Fruit fly (Drosophila melanogaster) whole organism, prepupa: ENCODE data around the gene Alg12.

Experiments used
- Blimp-1 ChIP-seq: fragments of 200-800 bp; sonication (Bioruptor generic); optimal IDR thresholded peaks from 3 replicates; lab custom pipeline; 2017; ENCODE audit warnings: missing biosample characterization, missing genetic modification characterization, mild to moderate bottlenecking, moderate library complexity, missing genetic modification reagents
- CG10669 ChIP-seq: fragments of 200-800 bp; sonication (Bioruptor generic); optimal IDR thresholded peaks from 3 replicates; lab custom pipeline; 2018; ENCODE audit warnings: missing biosample characterization, mild to moderate bottlenecking, missing genetic modification characterization, moderate library complexity
- CG11294 ChIP-seq: fragments of 200-800 bp; sonication (Bioruptor generic); IDR thresholded peaks from 2 replicates; pipeline ENCODE4 v1.3.6; 2022; ENCODE audit warnings: missing biosample characterization, missing genetic modification characterization
- CG11762 ChIP-seq: fragments of 200-800 bp; sonication (Bioruptor generic); optimal IDR thresholded peaks from 3 replicates; lab custom pipeline; 2016; ENCODE audit warnings: missing biosample characterization, missing genetic modification characterization; ENCODE audit not compliant: insufficient read depth
- CG11902 ChIP-seq: fragments of 200-800 bp; sonication (Bioruptor generic); optimal IDR thresholded peaks from 3 replicates; lab custom pipeline; 2016; ENCODE audit warnings: missing biosample characterization, missing genetic modification characterization
- CG15336 ChIP-seq: fragments of 200-800 bp; sonication (Bioruptor generic); IDR thresholded peaks from 2 replicates; pipeline ENCODE4 v1.3.6; 2022; ENCODE audit warnings: missing biosample characterization, missing genetic modification characterization
- CG1621 ChIP-seq: fragments of 200-800 bp; sonication (Bioruptor generic); optimal IDR thresholded peaks from 3 replicates; lab custom pipeline; 2018; ENCODE audit warnings: missing biosample characterization, mild to moderate bottlenecking, missing genetic modification characterization
- CG16779 ChIP-seq: fragments of 200-800 bp; sonication (Bioruptor generic); optimal IDR thresholded peaks from 3 replicates; lab custom pipeline; 2017; ENCODE audit warnings: missing biosample characterization, mild to moderate bottlenecking, missing genetic modification characterization
- CG3032 ChIP-seq: fragments of 200-800 bp; optimal IDR thresholded peaks from 2 replicates; lab custom pipeline; 2019; ENCODE audit warnings: missing biosample characterization, mild to moderate bottlenecking, missing genetic modification characterization, moderate library complexity
- CG31627 ChIP-seq: fragments of 200-800 bp; sonication (Bioruptor generic); optimal IDR thresholded peaks from 3 replicates; lab custom pipeline; 2016; ENCODE audit warnings: missing biosample characterization, missing genetic modification characterization
- CG34406 ChIP-seq: fragments of 200-800 bp; sonication (Bioruptor generic); optimal IDR thresholded peaks from 3 replicates; lab custom pipeline; 2016; ENCODE audit warnings: missing biosample characterization, missing genetic modification characterization
- CG4318 ChIP-seq: fragments of 200-800 bp; sonication (Bioruptor generic); optimal IDR thresholded peaks from 3 replicates; lab custom pipeline; 2017; ENCODE audit warnings: missing biosample characterization, mild to moderate bottlenecking, missing genetic modification characterization
- CG6163 ChIP-seq: fragments of 200-800 bp; sonication (Bioruptor generic); IDR thresholded peaks from 3 replicates; pipeline ENCODE4 v1.3.6; 2022; ENCODE audit warnings: missing biosample characterization, missing genetic modification characterization
- CG6792 ChIP-seq: fragments of 200-800 bp; sonication (Bioruptor generic); optimal IDR thresholded peaks from 3 replicates; lab custom pipeline; 2016; ENCODE audit warnings: missing biosample characterization, missing genetic modification characterization
- CG6808 ChIP-seq: fragments of 200-800 bp; sonication (Bioruptor generic); optimal IDR thresholded peaks from 3 replicates; lab custom pipeline; 2017; ENCODE audit warnings: missing biosample characterization, missing genetic modification characterization, mild to moderate bottlenecking, moderate library complexity, missing genetic modification reagents
- CG6854 ChIP-seq: fragments of 200-800 bp; sonication (Bioruptor generic); optimal IDR thresholded peaks from 2 replicates; lab custom pipeline; 2017; ENCODE audit warnings: missing biosample characterization, mild to moderate bottlenecking, missing genetic modification characterization
- CG8119 ChIP-seq: fragments of 200-800 bp; sonication (Bioruptor generic); IDR thresholded peaks from 3 replicates; pipeline ENCODE4 v1.3.6; 2022; ENCODE audit warnings: missing biosample characterization, missing genetic modification characterization
- CG8319 ChIP-seq: fragments of 200-800 bp; sonication (Bioruptor generic); optimal IDR thresholded peaks from 3 replicates; lab custom pipeline; 2016; ENCODE audit warnings: missing biosample characterization, missing genetic modification characterization
- CG8632 ChIP-seq: fragments of 200-800 bp; sonication (Bioruptor generic); optimal IDR thresholded peaks from 3 replicates; lab custom pipeline; 2016; ENCODE audit warnings: missing biosample characterization, missing genetic modification characterization
- CG9139 ChIP-seq: fragments of 200-800 bp; sonication (Bioruptor generic); optimal IDR thresholded peaks from 3 replicates; lab custom pipeline; 2017; ENCODE audit warnings: missing biosample characterization, mild to moderate bottlenecking, missing genetic modification characterization
- Eip75B ChIP-seq: fragments of 200-800 bp; sonication (Bioruptor generic); optimal IDR thresholded peaks from 3 replicates; lab custom pipeline; 2016; ENCODE audit warnings: missing biosample characterization, missing genetic modification characterization
- Eip78C ChIP-seq: fragments of 200-800 bp; sonication (Bioruptor generic); peaks from one replicate; lab custom pipeline; 2016; ENCODE audit warnings: missing biosample characterization, missing genetic modification characterization
- Ets21C ChIP-seq: fragments of 200-800 bp; sonication (Bioruptor generic); optimal IDR thresholded peaks from 3 replicates; lab custom pipeline; 2016; ENCODE audit warnings: missing biosample characterization, missing genetic modification characterization
- Ets96B ChIP-seq: fragments of 200-800 bp; optimal IDR thresholded peaks from 2 replicates; lab custom pipeline; 2019; ENCODE audit warnings: missing biosample characterization, mild to moderate bottlenecking, missing genetic modification characterization, moderate library complexity
- Hr39 ChIP-seq: fragments of 200-800 bp; sonication (Bioruptor generic); optimal IDR thresholded peaks from 2 replicates; lab custom pipeline; 2016; ENCODE audit warnings: missing biosample characterization, missing genetic modification characterization
- Hr4 ChIP-seq: fragments of 200-800 bp; sonication (Bioruptor generic); optimal IDR thresholded peaks from 3 replicates; lab custom pipeline; 2016; ENCODE audit warnings: missing biosample characterization, missing genetic modification characterization
- Lpt ChIP-seq: fragments of 200-800 bp; sonication (Bioruptor generic); optimal IDR thresholded peaks from 3 replicates; lab custom pipeline; 2016; ENCODE audit warnings: missing biosample characterization, missing genetic modification characterization
- Met ChIP-seq: fragments of 200-800 bp; sonication (Bioruptor generic); optimal IDR thresholded peaks from 3 replicates; lab custom pipeline; 2016; ENCODE audit warnings: missing biosample characterization, missing genetic modification characterization
- OdsH ChIP-seq: fragments of 200-800 bp; sonication (Bioruptor generic); optimal IDR thresholded peaks from 3 replicates; lab custom pipeline; 2016; ENCODE audit warnings: missing biosample characterization, missing genetic modification characterization
- Smox ChIP-seq: fragments of 200-800 bp; sonication (Bioruptor generic); optimal IDR thresholded peaks from 3 replicates; lab custom pipeline; 2016; ENCODE audit warnings: missing biosample characterization, missing genetic modification characterization
- Sox102F ChIP-seq: fragments of 200-800 bp; sonication (Bioruptor generic); optimal IDR thresholded peaks from 2 replicates; lab custom pipeline; 2016; ENCODE audit warnings: missing biosample characterization, mild to moderate bottlenecking, missing genetic modification characterization
- Sox14 ChIP-seq: fragments of 200-800 bp; sonication (Bioruptor generic); optimal IDR thresholded peaks from 3 replicates; lab custom pipeline; 2016; ENCODE audit warnings: missing biosample characterization, missing genetic modification characterization
- achi ChIP-seq: fragments of 200-800 bp; sonication (Bioruptor generic); optimal IDR thresholded peaks from 3 replicates; lab custom pipeline; 2016; ENCODE audit warnings: missing biosample characterization, missing genetic modification characterization
- acj6 ChIP-seq: fragments of 200-800 bp; sonication (Bioruptor generic); optimal IDR thresholded peaks from 3 replicates; lab custom pipeline; 2016; ENCODE audit warnings: missing biosample characterization, missing genetic modification characterization
- dac ChIP-seq: fragments of 200-800 bp; sonication (Bioruptor generic); optimal IDR thresholded peaks from 2 replicates; lab custom pipeline; 2017; ENCODE audit warnings: missing biosample characterization, mild to moderate bottlenecking, missing genetic modification characterization
- eg ChIP-seq: fragments of 200-800 bp; sonication (Bioruptor generic); IDR thresholded peaks from 3 replicates; pipeline ENCODE4 v1.3.6; 2022; ENCODE audit warnings: missing biosample characterization, missing genetic modification characterization
- esn ChIP-seq: fragments of 200-800 bp; sonication (Bioruptor generic); optimal IDR thresholded peaks from 2 replicates; lab custom pipeline; 2016; ENCODE audit warnings: missing biosample characterization, mild to moderate bottlenecking, missing genetic modification characterization, moderate library complexity
- fd59A ChIP-seq: fragments of 200-800 bp; sonication (Bioruptor generic); optimal IDR thresholded peaks from 2 replicates; lab custom pipeline; 2017; ENCODE audit warnings: missing biosample characterization, mild to moderate bottlenecking, missing genetic modification characterization, missing genetic modification reagents
- fkh ChIP-seq: fragments of 200-800 bp; sonication (Bioruptor generic); optimal IDR thresholded peaks from 3 replicates; lab custom pipeline; 2017; ENCODE audit warnings: missing biosample characterization, mild to moderate bottlenecking, missing genetic modification characterization, moderate library complexity
- lz ChIP-seq: fragments of 200-800 bp; sonication (Bioruptor generic); optimal IDR thresholded peaks from 3 replicates; lab custom pipeline; 2016; ENCODE audit warnings: missing biosample characterization, missing genetic modification characterization
- pdm3 ChIP-seq: fragments of 200-800 bp; sonication (Bioruptor generic); optimal IDR thresholded peaks from 3 replicates; lab custom pipeline; 2016; ENCODE audit warnings: missing biosample characterization, missing genetic modification characterization
- salr ChIP-seq, 2 experiments: fragments of 200-800 bp; sonication (Bioruptor generic); optimal IDR thresholded peaks; 3 replicates each; lab custom pipeline; 2016 to 2018; ENCODE audit warnings: missing biosample characterization in 2 of 2, missing genetic modification characterization in 2 of 2, mild to moderate bottlenecking in 1 of 2
- spab ChIP-seq: fragments of 200-800 bp; sonication (Bioruptor generic); optimal IDR thresholded peaks from 2 replicates; lab custom pipeline; 2017; ENCODE audit warnings: missing biosample characterization, mild to moderate bottlenecking, missing genetic modification characterization, missing genetic modification reagents
- ss ChIP-seq, 2 experiments: fragments of 200-800 bp; sonication (Bioruptor generic); optimal IDR thresholded peaks; 2 replicates in 1 of 2; 3 replicates in 1 of 2; lab custom pipeline; 2017 to 2018; ENCODE audit warnings: mild to moderate bottlenecking in 2 of 2, missing biosample characterization in 2 of 2, missing genetic modification characterization in 2 of 2, moderate library complexity in 1 of 2
- topi ChIP-seq: fragments of 200-800 bp; sonication (Bioruptor generic); optimal IDR thresholded peaks from 3 replicates; lab custom pipeline; 2016; ENCODE audit warnings: missing biosample characterization, missing genetic modification characterization
- vri ChIP-seq: fragments of 200-800 bp; sonication (Bioruptor generic); optimal IDR thresholded peaks from 3 replicates; lab custom pipeline; 2016; ENCODE audit warnings: missing biosample characterization, mild to moderate bottlenecking, missing genetic modification characterization

The Alg12 gene

DNA sequence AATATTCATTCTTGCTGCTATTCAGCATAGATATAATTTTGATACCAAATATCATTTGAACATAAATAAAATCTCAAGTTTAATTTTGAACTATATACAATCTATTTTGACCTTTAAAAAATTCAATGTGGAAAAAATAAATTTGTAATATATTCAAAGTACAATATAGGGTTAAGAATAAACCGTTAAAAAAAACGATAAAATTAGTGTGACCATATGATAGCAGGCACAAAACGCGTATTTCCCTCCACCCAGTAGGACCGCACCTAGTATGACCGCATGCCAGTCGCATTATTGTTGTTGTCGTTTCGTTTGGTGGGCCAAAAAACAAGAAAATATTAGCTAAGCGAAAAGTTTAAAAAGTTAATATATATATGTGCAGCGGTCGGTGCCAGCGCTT lies 36.7 kb downstream of the Alg12 start, which contains the start of gene CG8516:
Gene CG8516, plus strand, starts transcription at position 278 of the 400 bp plus-strand sequence.
- peak; percentile 11 for TF ChIP-seq acj6 (GFP tag; lab: Kevin White, UChicago)
- TF ChIP-seq CG31627 = peak; percentile 19
- peak; percentile 61; the same call in 2 of the 3 replicates for TF ChIP-seq CG8119 (GFP tag; lab: Robert Waterston, UW)
- TF ChIP-seq dac (GFP tag; lab: Kevin White, UChicago) = no peak
- TF ChIP-seq CG6808 (GFP tag; lab: Kevin White, UChicago) = no peak
- peak; percentile 70 for TF ChIP-seq CG15336 (GFP tag; lab: Robert Waterston, UW)
- peak; percentile 41 for TF ChIP-seq esn (GFP tag; lab: Kevin White, UChicago)
- TF ChIP-seq fd59A (GFP tag; lab: Kevin White, UChicago) = no peak
- TF ChIP-seq eg (GFP tag; lab: Robert Waterston, UW) = peak; percentile 25; the same call in 1 of the 3 replicates
- no peak for TF ChIP-seq ss (GFP tag; optimal IDR thresholded peaks at IDR 0.05; lab: Kevin White, UChicago)
- peak; percentile 79 for TF ChIP-seq Eip78C (GFP tag; lab: Kevin White, UChicago)
- no peak for TF ChIP-seq CG4318 (GFP tag; lab: Kevin White, UChicago)
- TF ChIP-seq topi (GFP tag; lab: Kevin White, UChicago) = no peak
- no peak for TF ChIP-seq Smox (GFP tag; lab: Kevin White, UChicago)
- TF ChIP-seq, all 60 proteins: peak for 7

DNA sequence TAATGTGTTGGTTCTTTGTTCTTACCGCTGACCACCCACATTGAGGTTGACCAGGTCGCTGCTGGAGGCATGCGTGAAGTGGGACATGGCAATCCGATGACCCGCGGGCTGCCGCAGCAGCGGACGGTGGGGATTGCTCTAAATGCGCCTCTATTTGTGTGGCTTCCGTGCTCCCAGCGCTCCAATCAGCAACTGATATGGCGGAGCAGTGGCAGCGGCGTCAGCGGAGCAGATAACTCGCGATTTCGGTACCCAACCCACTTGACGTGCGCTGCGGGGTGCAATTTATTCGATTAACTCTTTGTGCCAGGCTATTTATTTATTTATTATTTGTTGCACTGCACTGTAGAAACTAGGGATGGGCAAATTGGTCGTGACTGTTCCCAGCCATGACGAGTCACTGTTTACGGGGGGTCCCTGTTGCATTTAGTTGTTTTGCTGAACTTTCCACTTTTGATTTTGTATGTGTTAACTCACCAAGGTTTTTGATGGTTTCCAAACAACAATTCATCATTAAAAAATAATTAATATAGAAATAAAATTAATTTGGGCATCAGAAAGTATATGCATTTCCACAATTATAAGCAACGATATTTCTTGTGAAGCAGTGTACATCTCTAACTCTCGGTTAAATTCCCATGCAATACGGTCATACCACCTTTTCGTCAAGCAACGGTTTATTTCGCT lies 44.5 kb downstream of the Alg12 start, which contains the start of the genes CG9467 and CG8526:
Gene CG9467, minus strand, starts transcription at position 383 of the 687 bp plus-strand sequence.
Gene CG8526, plus strand, starts transcription at position 637 of the 687 bp plus-strand sequence.
- TF ChIP-seq fkh (GFP tag; lab: Kevin White, UChicago) = peak; percentile 85
- TF ChIP-seq topi (GFP tag; lab: Kevin White, UChicago) = no peak
- TF ChIP-seq salr (GFP tag; optimal IDR thresholded peaks at IDR 0.05; lab: Kevin White, UChicago) = no peak
- peak; percentile 26 for TF ChIP-seq dac (GFP tag; lab: Kevin White, UChicago)
- TF ChIP-seq Eip75B (GFP tag; lab: Kevin White, UChicago) = no peak
- no peak for TF ChIP-seq Met (GFP tag; lab: Kevin White, UChicago)
- no peak for TF ChIP-seq Sox102F (GFP tag; lab: Kevin White, UChicago)
- TF ChIP-seq ss (GFP tag; optimal IDR thresholded peaks at IDR 0.05; lab: Kevin White, UChicago) = no peak
- no peak for TF ChIP-seq CG16779 (tag; lab: Kevin White, UChicago)
- TF ChIP-seq Blimp-1 (GFP tag; lab: Kevin White, UChicago) = peak; percentile 29
- no peak for TF ChIP-seq pdm3
- no peak for TF ChIP-seq CG8632 (GFP tag; lab: Kevin White, UChicago)
- TF ChIP-seq lz (GFP tag; lab: Kevin White, UChicago) = peak; percentile 67
- TF ChIP-seq achi (GFP tag; lab: Kevin White, UChicago) = no peak
- TF ChIP-seq spab (GFP tag; lab: Kevin White, UChicago) = no peak
- TF ChIP-seq esn (GFP tag; lab: Kevin White, UChicago) = peak; percentile 69
- peak; percentile 64 for TF ChIP-seq CG3032
- TF ChIP-seq Hr39 (GFP tag; lab: Kevin White, UChicago) = peak; percentile 52
- TF ChIP-seq CG31627 = peak; percentile 55
- no peak for TF ChIP-seq CG1621 (tag; lab: Kevin White, UChicago)
- no peak for TF ChIP-seq CG11762 (GFP tag; lab: Kevin White, UChicago)
- no peak for TF ChIP-seq Lpt (GFP tag; lab: Kevin White, UChicago)
- TF ChIP-seq CG8319 (GFP tag; lab: Kevin White, UChicago) = no peak
- no peak for TF ChIP-seq OdsH (GFP tag; lab: Kevin White, UChicago)
- peak; percentile 49 for TF ChIP-seq CG11902 (GFP tag; lab: Kevin White, UChicago)
- no peak for TF ChIP-seq Hr4 (GFP tag; lab: Kevin White, UChicago)
- TF ChIP-seq CG9139 (GFP tag; lab: Kevin White, UChicago) = no peak
- no peak for TF ChIP-seq Ets21C (GFP tag; lab: Kevin White, UChicago)
- peak; percentile 50 for TF ChIP-seq Ets96B
- no peak for TF ChIP-seq CG4318 (GFP tag; lab: Kevin White, UChicago)
- peak; percentile 51 for TF ChIP-seq Sox14 (GFP tag; lab: Kevin White, UChicago)
- no peak for TF ChIP-seq CG6808 (GFP tag; lab: Kevin White, UChicago)
- peak; percentile 59 for TF ChIP-seq acj6 (GFP tag; lab: Kevin White, UChicago)
- TF ChIP-seq eg (GFP tag; lab: Robert Waterston, UW) = peak; percentile 47; the same call in 1 of the 3 replicates
- 0 out of 3 replicates have a peak, but pooled peaks have one; percentile 34 for TF ChIP-seq CG6163
- peak; percentile 42 for TF ChIP-seq CG6792 (GFP tag; lab: Kevin White, UChicago)
- TF ChIP-seq CG6854 = peak; percentile 31
- TF ChIP-seq Eip78C (GFP tag; lab: Kevin White, UChicago) = peak; percentile 83
- no peak for TF ChIP-seq vri (GFP tag; lab: Kevin White, UChicago)
- no peak for TF ChIP-seq CG10669
- TF ChIP-seq CG34406 (GFP tag; lab: Kevin White, UChicago) = peak; percentile 60
- no peak; the same call in 1 of the 2 replicates for TF ChIP-seq CG11294
